Worm (Caenorhabditis elegans) whole organism, young adult: ENCODE results near the gene hip-1.

ENCODE experiments used
- B0035.1 ChIP-seq: sonication (generic microtip); optimal IDR thresholded peaks from 2 replicates; lab custom pipeline; 2016; ENCODE audit warnings: missing genetic modification characterization, mild to moderate bottlenecking, missing compliant biosample characterization, missing genotype, missing genetic modification reagents
- B0261.1 ChIP-seq: sonication (generic microtip); optimal IDR thresholded peaks from 2 replicates; lab custom pipeline; 2016; ENCODE audit warnings: mild to moderate bottlenecking, missing genetic modification characterization, moderate library complexity, missing compliant biosample characterization
- F37B4.10 ChIP-seq: fragments of 200-800 bp; sonication (Bioruptor generic); IDR thresholded peaks from 2 replicates; pipeline ENCODE4 v1.3.6; 2022; ENCODE audit warnings: missing genetic modification characterization, missing compliant biosample characterization
- T26A5.8 ChIP-seq: sonication (generic microtip); optimal IDR thresholded peaks from 2 replicates; lab custom pipeline; 2016; ENCODE audit warnings: missing genetic modification characterization, missing compliant biosample characterization
- ama-1 ChIP-seq, 3 experiments: fragments of 150-350 bp in 1 of 3; sonication (generic microtip) in 2 of 3; optimal IDR thresholded peaks; 2 replicates each; lab custom pipeline; 2014 to 2018; ENCODE audit warnings: missing biosample characterization in 2 of 3, missing genetic modification characterization in 2 of 3, missing genetic modification reagents in 2 of 3
- atf-7 ChIP-seq: sonication (generic microtip); optimal IDR thresholded peaks from 2 replicates; lab custom pipeline; 2017; ENCODE audit warnings: mild to moderate bottlenecking, missing genetic modification characterization, missing compliant biosample characterization
- bed-1 ChIP-seq: fragments of 200-800 bp; sonication (Bioruptor generic); IDR thresholded peaks from 2 replicates; pipeline ENCODE4 v1.3.6; 2022; ENCODE audit warnings: missing genetic modification reagents, missing genetic modification characterization, missing compliant biosample characterization
- dpl-1 ChIP-seq: fragments of 150-350 bp; optimal IDR thresholded peaks from 2 replicates; lab custom pipeline; 2014; ENCODE audit warnings: missing biosample characterization, missing genetic modification reagents, missing genetic modification characterization
- gei-17 ChIP-seq: fragments of 200-800 bp; sonication (Bioruptor generic); optimal IDR thresholded peaks from 2 replicates; lab custom pipeline; 2018; ENCODE audit warnings: mild to moderate bottlenecking, missing genetic modification characterization, missing compliant biosample characterization
- lsl-1 ChIP-seq: fragments of 200-800 bp; sonication (Bioruptor generic); optimal IDR thresholded peaks from 2 replicates; lab custom pipeline; 2018; ENCODE audit warnings: mild to moderate bottlenecking, missing genetic modification characterization, moderate library complexity, missing compliant biosample characterization
- rec-8 ChIP-seq, 2 experiments: sonication (generic microtip); optimal IDR thresholded peaks; 2 replicates each; lab custom pipeline; 2016; ENCODE audit warnings: mild to moderate bottlenecking in 2 of 2, missing genetic modification characterization in 2 of 2, missing genetic modification reagents in 2 of 2, missing genotype in 2 of 2, missing biosample characterization in 1 of 2, missing compliant biosample characterization in 1 of 2, moderate library complexity in 1 of 2
- snpc-4 ChIP-seq, 5 experiments: fragments of 150-350 bp in 1 of 5; sonication (generic microtip) in 4 of 5; optimal IDR thresholded peaks; 2 replicates each; lab custom pipeline; 2014 to 2018; ENCODE audit warnings: missing genetic modification characterization in 5 of 5, missing biosample characterization in 3 of 5, antibody characterized with exemption in 2 of 5, mild to moderate bottlenecking in 2 of 5, missing compliant biosample characterization in 2 of 5, missing genotype in 2 of 5, moderate library complexity in 2 of 5, missing genetic modification reagents in 1 of 5
- unc-62 ChIP-seq: fragments of 150-350 bp; optimal IDR thresholded peaks from 2 replicates; lab custom pipeline; 2014; ENCODE audit warnings: missing biosample characterization, missing genetic modification reagents, missing genetic modification characterization

ce11 chrIII:13565972-13566371 lies 56.3 kb downstream of the hip-1 start:
- no peak for TF ChIP-seq lsl-1 (GFP tag; lab: Kevin White, UChicago)
- TF ChIP-seq bed-1 (GFP tag; lab: Robert Waterston, UW) = no peak
- TF ChIP-seq unc-62 (GFP tag; lab: Kevin White, UChicago) = no peak
- no peak for TF ChIP-seq snpc-4 (GFP tag; optimal IDR thresholded peaks at IDR 0.05; lab: Kevin White, UChicago)
- no peak for TF ChIP-seq snpc-4 (tag; optimal IDR thresholded peaks at IDR 0.05; lab: Kevin White, UChicago)
- TF ChIP-seq F37B4.10 (GFP tag; lab: Robert Waterston, UW) = no peak
- no peak for TF ChIP-seq ama-1 (optimal IDR thresholded peaks at IDR 0.05; lab: Kevin White, UChicago)
- TF ChIP-seq ama-1 (GFP tag; optimal IDR thresholded peaks at IDR 0.05; lab: Kevin White, UChicago) = no peak
- TF ChIP-seq atf-7 (tag; lab: Kevin White, UChicago) = no peak
- no peak for TF ChIP-seq B0261.1
- no peak for TF ChIP-seq gei-17 (GFP tag; lab: Kevin White, UChicago)
- no peak for TF ChIP-seq rec-8 (tag; optimal IDR thresholded peaks at IDR 0.05; lab: Kevin White, UChicago)
- no peak for TF ChIP-seq T26A5.8 (tag; lab: Kevin White, UChicago)
- TF ChIP-seq dpl-1 = no peak
- no peak for TF ChIP-seq B0035.1 (tag; lab: Kevin White, UChicago)
